Fruit fly (Drosophila melanogaster): Measurements from ENCODE around the gene Tom70.

The Tom70 gene

DNA sequence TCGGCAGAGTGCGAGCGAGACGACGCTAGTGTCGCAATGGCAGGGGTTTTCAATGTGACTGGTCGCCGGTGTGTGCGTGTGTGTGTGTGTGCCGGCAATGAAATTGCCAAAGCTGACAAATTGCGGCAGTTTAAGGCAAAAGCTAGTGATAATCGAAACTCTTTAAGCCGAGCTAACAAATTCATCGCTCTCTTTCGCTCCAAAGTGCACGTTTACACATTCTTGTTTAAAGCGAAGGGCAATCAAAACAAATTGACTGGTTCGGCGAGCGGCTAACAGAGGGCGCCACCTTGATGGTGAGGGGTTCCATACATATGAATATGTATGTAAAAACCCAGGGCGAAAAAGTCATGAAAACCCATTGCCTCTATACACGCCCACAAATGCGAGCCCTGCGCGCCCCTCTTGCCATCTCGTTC, 34.5 kb downstream of the Tom70 start:
- TF ChIP-seq foxo (GFP tag; optimal IDR thresholded peaks at IDR 0.05) (peak in 1 of 2 experiments; percentile 32), dmrt93B (GFP tag; optimal IDR thresholded peaks at IDR 0.05) (no peak), Hr83 (GFP tag; optimal IDR thresholded peaks at IDR 0.05; ENCODE audit: poor library complexity, severe bottlenecking) (peak; percentile 22), Hnf4 (GFP tag; optimal IDR thresholded peaks at IDR 0.05) (no peak), lola (GFP tag; optimal IDR thresholded peaks at IDR 0.05) (peak; percentile 1)

dm6 chr2L:12002922-12003791, 35.2 kb downstream of the Tom70 start:
- peak; percentile 5 for TF ChIP-seq fru (GFP tag; optimal IDR thresholded peaks at IDR 0.05)
- peak; percentile 64 to 90 for TF ChIP-seq dl (GFP tag; optimal IDR thresholded peaks at IDR 0.05; ENCODE audit: insufficient read depth in 1 of 2, partially characterized antibody in 2 of 2)
- TF ChIP-seq Dfd (GFP tag; optimal IDR thresholded peaks at IDR 0.05), result peak; percentile 8
- TF ChIP-seq Rel (GFP tag; optimal IDR thresholded peaks at IDR 0.05), result no peak
- TF ChIP-seq Rel (tag; optimal IDR thresholded peaks at IDR 0.05), result peak; percentile 99
- TF ChIP-seq Mio (GFP tag; optimal IDR thresholded peaks at IDR 0.05), result no peak
- TF ChIP-seq CG9705 (GFP tag; optimal IDR thresholded peaks at IDR 0.05), result no peak
- TF ChIP-seq ey (GFP tag; optimal IDR thresholded peaks at IDR 0.05), result no peak
- peak; percentile 84 for TF ChIP-seq woc (GFP tag; optimal IDR thresholded peaks at IDR 0.05)
- TF ChIP-seq Sp1 (GFP tag; optimal IDR thresholded peaks at IDR 0.05), result peak; percentile 20
- TF ChIP-seq foxo (GFP tag; optimal IDR thresholded peaks at IDR 0.05), result peak in 1 of 2 experiments; percentile 46
- TF ChIP-seq dsf (GFP tag; optimal IDR thresholded peaks at IDR 0.05; ENCODE audit: borderline replicate concordance), result no peak
- no peak for TF ChIP-seq Abd-B (GFP tag; optimal IDR thresholded peaks at IDR 0.05)
- no peak for TF ChIP-seq brk (GFP tag; optimal IDR thresholded peaks at IDR 0.05)
- TF ChIP-seq Hr78 (GFP tag; optimal IDR thresholded peaks at IDR 0.05), result no peak
- TF ChIP-seq br (GFP tag; optimal IDR thresholded peaks at IDR 0.05), result peak; percentile 63
- TF ChIP-seq tai (GFP tag; optimal IDR thresholded peaks at IDR 0.05), result no peak
- TF ChIP-seq sv (GFP tag; optimal IDR thresholded peaks at IDR 0.05), result no peak
- no peak for TF ChIP-seq Myc (optimal IDR thresholded peaks at IDR 0.05)
- TF ChIP-seq GATAd (GFP tag; optimal IDR thresholded peaks at IDR 0.05), result no peak
- TF ChIP-seq psq (GFP tag; optimal IDR thresholded peaks at IDR 0.05), result peak; percentile 0
- TF ChIP-seq h (GFP tag; optimal IDR thresholded peaks at IDR 0.05), result peak; percentile 88
- peak; percentile 2 for TF ChIP-seq rgr (GFP tag; optimal IDR thresholded peaks at IDR 0.05)
- TF ChIP-seq dmrt93B (GFP tag; optimal IDR thresholded peaks at IDR 0.05), result no peak
- TF ChIP-seq N (GFP tag; optimal IDR thresholded peaks at IDR 0.05), result no peak
- TF ChIP-seq Vsx2 (GFP tag; optimal IDR thresholded peaks at IDR 0.05; ENCODE audit: partially characterized antibody), result no peak
- no peak for TF ChIP-seq jim (GFP tag; optimal IDR thresholded peaks at IDR 0.05)
- TF ChIP-seq Hnf4 (GFP tag; optimal IDR thresholded peaks at IDR 0.05), result peak; percentile 8
- no peak for TF ChIP-seq pan (optimal IDR thresholded peaks at IDR 0.05)
- TF ChIP-seq sage (GFP tag; optimal IDR thresholded peaks at IDR 0.05), result no peak
- TF ChIP-seq usp (GFP tag; optimal IDR thresholded peaks at IDR 0.05), result no peak
- TF ChIP-seq CG32264 (GFP tag; optimal IDR thresholded peaks at IDR 0.05), result no peak
- TF ChIP-seq Dif (GFP tag; optimal IDR thresholded peaks at IDR 0.05; ENCODE audit: partially characterized antibody), result no peak
- peak; percentile 1 for TF ChIP-seq OdsH (GFP tag; optimal IDR thresholded peaks at IDR 0.05)
- no peak for TF ChIP-seq CrebA (GFP tag; optimal IDR thresholded peaks at IDR 0.05; ENCODE audit: borderline replicate concordance)
- TF ChIP-seq Hr83 (GFP tag; optimal IDR thresholded peaks at IDR 0.05; ENCODE audit: poor library complexity, severe bottlenecking), result peak; percentile 50
- peak; percentile 40 for TF ChIP-seq Jra (GFP tag; optimal IDR thresholded peaks at IDR 0.05)
- peak; percentile 49 for TF ChIP-seq HLH106 (tag; optimal IDR thresholded peaks at IDR 0.05)
- TF ChIP-seq lola (GFP tag; optimal IDR thresholded peaks at IDR 0.05), result no peak

Data from whole organism, wandering third instar larva.